Fruit fly (Drosophila melanogaster): ENCODE measurements around the gene Ugt36E1.

Gene Ugt36E1

DNA sequence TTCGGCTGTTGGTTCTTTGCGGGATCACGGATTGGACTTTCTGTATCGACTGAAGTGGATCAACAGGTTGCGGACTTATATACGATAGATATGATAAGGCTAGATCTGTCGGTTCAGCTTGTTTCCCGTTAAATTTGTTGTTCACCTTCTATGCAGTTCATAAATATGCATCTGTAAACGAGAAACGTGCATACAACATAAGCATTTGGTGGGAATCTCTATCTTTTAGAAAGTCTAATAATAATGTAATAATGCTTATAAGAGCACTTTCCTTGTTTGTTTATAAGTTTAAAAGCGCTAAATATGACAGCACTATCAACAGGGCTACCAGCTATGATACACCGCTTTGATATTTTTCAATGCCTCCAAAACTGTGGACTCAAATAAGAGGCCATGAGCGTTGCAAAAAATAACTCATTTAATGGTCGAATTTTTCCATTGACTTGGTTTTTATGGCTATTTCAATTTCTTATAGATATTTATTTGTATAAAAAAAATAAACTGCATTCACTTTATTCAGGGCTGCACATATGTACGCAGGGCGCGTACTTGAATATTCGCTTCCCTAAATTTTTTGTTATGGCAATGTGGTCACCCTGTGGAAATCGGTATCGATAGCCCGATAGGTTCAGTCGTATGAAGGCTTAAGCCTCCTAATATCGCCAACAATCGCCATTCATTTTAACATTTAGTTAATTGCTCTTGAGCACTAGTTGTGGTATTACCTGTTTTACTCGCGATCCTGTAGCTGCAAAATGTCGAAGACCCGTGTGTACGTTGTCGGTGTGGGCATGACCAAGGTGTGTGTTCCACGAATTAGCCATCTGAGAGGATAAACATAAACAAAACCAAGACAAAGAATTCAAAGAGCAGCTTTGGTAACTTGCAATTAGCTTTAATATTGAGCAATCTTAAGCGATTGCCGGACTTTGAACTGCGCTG is 4.3 kb downstream of the Ugt36E1 start, which contains the start of the genes CG17597 and ScpX (continued):
- TF ChIP-seq hth (optimal IDR thresholded peaks at IDR 0.05), result no peak
- no peak for TF ChIP-seq CG6813 (GFP tag; optimal IDR thresholded peaks at IDR 0.05)
- TF ChIP-seq H2.0 (GFP tag; IDR thresholded peaks at IDR 0.05), result peak; percentile 57
- peak; percentile 70 for TF ChIP-seq Xbp1 (GFP tag; optimal IDR thresholded peaks at IDR 0.05)
- TF ChIP-seq amos (GFP tag; IDR thresholded peaks at IDR 0.05; ENCODE audit: partially characterized antibody), result peak; percentile 86
- TF ChIP-seq tll (GFP tag; optimal IDR thresholded peaks at IDR 0.05), result peak; percentile 9 to 65
- no peak for TF ChIP-seq Nf-YA (GFP tag; IDR thresholded peaks at IDR 0.05)
- peak; percentile 25 for TF ChIP-seq crc (GFP tag; optimal IDR thresholded peaks at IDR 0.05)
- TF ChIP-seq gfzf (GFP tag; optimal IDR thresholded peaks at IDR 0.05), result peak; percentile 13
- no peak for TF ChIP-seq jigr1 (GFP tag; IDR thresholded peaks at IDR 0.05)
- peak; percentile 59 for TF ChIP-seq Sox102F (GFP tag; optimal IDR thresholded peaks at IDR 0.05)
- TF ChIP-seq Dbx (GFP tag; IDR thresholded peaks at IDR 0.05), result peak; percentile 61; the same call in 2 of the 3 replicates
- peak; percentile 16 for TF ChIP-seq CG12299 (tag; optimal IDR thresholded peaks at IDR 0.05)
- TF ChIP-seq otp (GFP tag; IDR thresholded peaks at IDR 0.05), result 0 out of 3 replicates have a peak, but pooled peaks have one; percentile 10
- TF ChIP-seq CG7271 (tag; optimal IDR thresholded peaks at IDR 0.05), result no peak
- peak; percentile 53 for TF ChIP-seq kay (GFP tag; optimal IDR thresholded peaks at IDR 0.05)
- TF ChIP-seq CG7745 (tag; optimal IDR thresholded peaks at IDR 0.05), result no peak
- peak; percentile 76 for TF ChIP-seq CG9817 (tag; optimal IDR thresholded peaks at IDR 0.05)
- peak; percentile 37 for TF ChIP-seq tup (GFP tag; optimal IDR thresholded peaks at IDR 0.05)
- peak; percentile 82 for TF ChIP-seq vnd (GFP tag; IDR thresholded peaks at IDR 0.05; ENCODE audit: partially characterized antibody)
- no peak for TF ChIP-seq CG11696 (GFP tag; IDR thresholded peaks at IDR 0.05)
- peak; percentile 23 for TF ChIP-seq CG10462 (GFP tag; optimal IDR thresholded peaks at IDR 0.05)
- TF ChIP-seq Adf1 (GFP tag; IDR thresholded peaks at IDR 0.05), result peak; percentile 31; the same call in 1 of the 2 replicates
- peak; percentile 53 for TF ChIP-seq CG8290 (GFP tag; optimal IDR thresholded peaks at IDR 0.05)
- TF ChIP-seq CG8290 (tag; optimal IDR thresholded peaks at IDR 0.05), result peak; percentile 1 to 58
- TF ChIP-seq D (optimal IDR thresholded peaks at IDR 0.05), result no peak
- peak; percentile 7 for TF ChIP-seq D (GFP tag; optimal IDR thresholded peaks at IDR 0.05)
- peak; percentile 69 for TF ChIP-seq Lhr (GFP tag; optimal IDR thresholded peaks at IDR 0.05)
- peak; percentile 56 for TF ChIP-seq CG8924 (tag; optimal IDR thresholded peaks at IDR 0.05)
- no peak for TF ChIP-seq Taf1 (GFP tag; IDR thresholded peaks at IDR 0.05)
- TF ChIP-seq Meics (GFP tag; optimal IDR thresholded peaks at IDR 0.05), result peak; percentile 24
- peak; percentile 61 for TF ChIP-seq MBD-R2 (GFP tag; IDR thresholded peaks at IDR 0.05)
- no peak for TF ChIP-seq z (GFP tag; IDR thresholded peaks at IDR 0.05)
- TF ChIP-seq Blimp-1 (GFP tag; optimal IDR thresholded peaks at IDR 0.05), result peak; percentile 64
- TF ChIP-seq dpn (GFP tag; optimal IDR thresholded peaks at IDR 0.05), result peak; percentile 47 to 68
- TF ChIP-seq ro (GFP tag; IDR thresholded peaks at IDR 0.05), result no peak
- TF ChIP-seq CG13123 (GFP tag; optimal IDR thresholded peaks at IDR 0.05), result no peak
- peak; percentile 55 for TF ChIP-seq CG4820 (GFP tag; optimal IDR thresholded peaks at IDR 0.05)
- peak; percentile 89 for TF ChIP-seq Med (GFP tag)
- TF ChIP-seq Spps (tag; optimal IDR thresholded peaks at IDR 0.05), result no peak
- no peak for TF ChIP-seq Kr (GFP tag; optimal IDR thresholded peaks at IDR 0.05)
- peak; percentile 44; the same call in 1 of the 3 replicates for TF ChIP-seq ken (GFP tag; IDR thresholded peaks at IDR 0.05)
- TF ChIP-seq CG2875 (GFP tag; optimal IDR thresholded peaks at IDR 0.05), result peak; percentile 35
- TF ChIP-seq shn (GFP tag; optimal IDR thresholded peaks at IDR 0.05), result peak; percentile 60
- peak; percentile 59 for TF ChIP-seq oc (tag; optimal IDR thresholded peaks at IDR 0.05)
- peak; percentile 70 for TF ChIP-seq CG15269 (tag; optimal IDR thresholded peaks at IDR 0.05)
- TF ChIP-seq rib (GFP tag; IDR thresholded peaks at IDR 0.05), result no peak
- TF ChIP-seq CG11093 (GFP tag; IDR thresholded peaks at IDR 0.05), result no peak
- TF ChIP-seq wdn (GFP tag; IDR thresholded peaks at IDR 0.05), result 0 out of 2 replicates have a peak, but pooled peaks have one; percentile 17
